Worm (Caenorhabditis elegans) whole organism, early embryonic: Measurements from ENCODE around the gene tag-120.

Experiments
- B0310.2 ChIP-seq: sonication (generic microtip); optimal IDR thresholded peaks from 2 replicates; lab custom pipeline; 2016; ENCODE audit warnings: mild to moderate bottlenecking, missing genetic modification characterization, missing compliant biosample characterization
- F13C5.2 ChIP-seq: sonication (generic microtip); optimal IDR thresholded peaks from 2 replicates; lab custom pipeline; 2017; ENCODE audit warnings: mild to moderate bottlenecking, missing genetic modification characterization, inconsistent platforms, missing compliant biosample characterization
- aly-1 ChIP-seq: sonication (generic microtip); optimal IDR thresholded peaks from 2 replicates; lab custom pipeline; 2016; ENCODE audit warnings: missing genetic modification characterization, missing compliant biosample characterization
- ama-1 ChIP-seq: fragments of 150-350 bp; optimal IDR thresholded peaks from 2 replicates; lab custom pipeline; 2014
- ceh-13 ChIP-seq: fragments of 200-800 bp; sonication (Bioruptor generic); optimal IDR thresholded peaks from 2 replicates; lab custom pipeline; 2018; ENCODE audit warnings: mild to moderate bottlenecking, missing genetic modification characterization, missing compliant biosample characterization
- ceh-36 ChIP-seq: sonication (generic microtip); optimal IDR thresholded peaks from 2 replicates; lab custom pipeline; 2016; ENCODE audit warnings: missing genetic modification characterization, inconsistent platforms, missing compliant biosample characterization
- ets-7 ChIP-seq: sonication (generic microtip); optimal IDR thresholded peaks from 2 replicates; lab custom pipeline; 2016; ENCODE audit warnings: missing genotype, missing genetic modification characterization, missing compliant biosample characterization
- flt-1 ChIP-seq: fragments of 200-800 bp; sonication (Bioruptor generic); IDR thresholded peaks from 2 replicates; pipeline ENCODE4 v1.3.6; 2022; ENCODE audit warnings: missing genetic modification characterization, missing compliant biosample characterization
- hmbx-1 ChIP-seq: sonication (generic microtip); optimal IDR thresholded peaks from 2 replicates; lab custom pipeline; 2016; ENCODE audit warnings: mild to moderate bottlenecking, missing genetic modification characterization, missing compliant biosample characterization
- hmg-4 ChIP-seq: fragments of 200-800 bp; sonication (Bioruptor generic); optimal IDR thresholded peaks from 2 replicates; lab custom pipeline; 2018; ENCODE audit warnings: mild to moderate bottlenecking, missing genetic modification characterization, missing compliant biosample characterization
- hnd-1 ChIP-seq: sonication (generic microtip); optimal IDR thresholded peaks from 2 replicates; lab custom pipeline; 2016; ENCODE audit warnings: missing genetic modification characterization, missing compliant biosample characterization
- pes-1 ChIP-seq: fragments of 200-800 bp; sonication (Bioruptor generic); IDR thresholded peaks from 2 replicates; pipeline ENCODE4 v1.3.6; 2022; ENCODE audit warnings: missing genetic modification reagents, missing genetic modification characterization, missing compliant biosample characterization
- scrt-1 ChIP-seq: fragments of 200-800 bp; sonication (Bioruptor generic); IDR thresholded peaks from 2 replicates; pipeline ENCODE4 v1.3.6; 2022; ENCODE audit warnings: missing genetic modification characterization, missing compliant biosample characterization
- sea-1 ChIP-seq: fragments of 200-800 bp; sonication (Bioruptor generic); conservative IDR thresholded peaks from 2 replicates; pipeline ENCODE4 v1.3.6; 2022; ENCODE audit warnings: missing genetic modification characterization, missing compliant biosample characterization
- tbx-11 ChIP-seq: fragments of 200-800 bp; sonication (Bioruptor generic); IDR thresholded peaks from 2 replicates; pipeline ENCODE4 v1.3.6; 2022; ENCODE audit warnings: missing genetic modification characterization, missing compliant biosample characterization
- tbx-37 ChIP-seq: fragments of 200-800 bp; sonication (Bioruptor generic); conservative IDR thresholded peaks from 2 replicates; pipeline ENCODE4 v1.3.6; 2022; ENCODE audit warnings: missing genetic modification reagents, missing genetic modification characterization, missing compliant biosample characterization
- tra-4 ChIP-seq: sonication (generic microtip); optimal IDR thresholded peaks from 2 replicates; lab custom pipeline; 2017; ENCODE audit warnings: missing genetic modification characterization, missing compliant biosample characterization

Gene tag-120

DNA sequence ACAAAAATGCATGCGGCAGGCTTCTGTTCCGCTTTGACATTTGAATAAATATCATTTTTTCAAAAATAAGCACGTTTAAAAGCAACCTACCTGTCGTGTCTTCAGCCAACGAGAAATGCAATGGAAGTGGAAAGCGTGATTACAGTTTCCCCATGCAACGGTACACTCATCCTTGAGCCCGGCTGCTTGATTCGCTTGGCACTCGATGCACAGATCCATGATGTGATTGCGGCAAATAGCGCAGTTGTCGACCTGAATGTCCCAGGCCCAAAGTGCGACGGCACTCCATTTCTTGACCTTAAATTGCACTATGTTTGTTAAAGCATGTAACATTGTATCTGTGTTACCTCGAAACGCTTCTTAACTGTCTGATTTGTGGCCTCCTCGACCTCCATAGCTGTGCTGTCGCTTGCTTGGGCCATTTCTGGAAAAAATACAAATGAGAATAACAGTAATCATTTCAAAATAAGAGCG, 19.5 kb downstream of the tag-120 start, which contains the start of gene rbx-1:
Gene rbx-1 (minus strand): TSS at position 424 of the 474 bp plus-strand sequence.
- TF ChIP-seq tra-4 (tag; lab: Kevin White, UChicago), result no peak
- TF ChIP-seq scrt-1 (GFP tag; lab: Robert Waterston, UW), result no peak
- TF ChIP-seq pes-1 (GFP tag; lab: Robert Waterston, UW), result no peak
- TF ChIP-seq hmg-4, result no peak
- TF ChIP-seq F13C5.2 (tag; lab: Kevin White, UChicago), result no peak
- no peak for TF ChIP-seq flt-1
- no peak for TF ChIP-seq hmbx-1 (tag; lab: Kevin White, UChicago)
- no peak for TF ChIP-seq ets-7 (tag; lab: Kevin White, UChicago)
- no peak for TF ChIP-seq aly-1 (tag; lab: Kevin White, UChicago)
- no peak for TF ChIP-seq tbx-37 (GFP tag; lab: Robert Waterston, UW)

DNA sequence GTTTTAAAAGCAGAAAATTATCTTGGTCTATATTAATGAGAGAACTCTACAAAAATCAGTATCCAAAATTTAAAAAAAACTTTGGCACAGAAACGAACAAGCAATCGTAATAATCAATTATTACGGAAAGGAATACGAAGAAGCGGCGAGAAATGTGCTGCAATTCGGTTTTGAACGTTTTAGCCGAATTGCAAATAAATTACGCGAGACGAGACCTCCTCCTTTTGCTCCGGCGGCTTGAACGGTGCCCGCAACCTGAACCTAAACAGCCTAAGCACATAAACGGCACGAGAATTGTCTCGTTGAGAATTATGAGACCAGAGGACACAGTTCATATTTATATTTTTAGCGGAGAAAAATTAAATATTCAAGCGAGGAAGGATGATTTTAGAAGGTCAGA, 20.2 kb downstream of the tag-120 start:
- no peak for TF ChIP-seq tra-4 (tag; lab: Kevin White, UChicago)
- TF ChIP-seq ceh-13 (GFP tag; lab: Kevin White, UChicago), result no peak
- no peak for TF ChIP-seq F13C5.2 (tag; lab: Kevin White, UChicago)
- no peak for TF ChIP-seq flt-1
- TF ChIP-seq ets-7 (tag; lab: Kevin White, UChicago), result no peak
- TF ChIP-seq B0310.2 (tag; lab: Kevin White, UChicago), result no peak
- no peak for TF ChIP-seq ama-1 (lab: Kevin White, UChicago)
- TF ChIP-seq hmbx-1 (tag; lab: Kevin White, UChicago), result no peak
- TF ChIP-seq hmg-4, result no peak
- no peak for TF ChIP-seq aly-1 (tag; lab: Kevin White, UChicago)
- TF ChIP-seq tbx-11 (GFP tag; lab: Robert Waterston, UW), result no peak
- no peak for TF ChIP-seq pes-1 (GFP tag; lab: Robert Waterston, UW)

ce11 chrV:9685559-9685958, 24.1 kb downstream of the tag-120 start, which contains the start of gene ZK287.4:
Gene ZK287.4, minus strand, starts transcription at chrV:9685659.
- TF ChIP-seq hnd-1 (tag; lab: Kevin White, UChicago), result no peak
- TF ChIP-seq sea-1, result no peak
- TF ChIP-seq tbx-11 (GFP tag; lab: Robert Waterston, UW), result no peak
- no peak for TF ChIP-seq flt-1
- no peak for TF ChIP-seq ceh-13 (GFP tag; lab: Kevin White, UChicago)
- no peak for TF ChIP-seq hmbx-1 (tag; lab: Kevin White, UChicago)
- TF ChIP-seq tra-4 (tag; lab: Kevin White, UChicago), result no peak
- no peak for TF ChIP-seq F13C5.2 (tag; lab: Kevin White, UChicago)
- no peak for TF ChIP-seq ets-7 (tag; lab: Kevin White, UChicago)
- no peak for TF ChIP-seq aly-1 (tag; lab: Kevin White, UChicago)
- TF ChIP-seq scrt-1 (GFP tag; lab: Robert Waterston, UW), result no peak
- no peak for TF ChIP-seq pes-1 (GFP tag; lab: Robert Waterston, UW)
- TF ChIP-seq B0310.2 (tag; lab: Kevin White, UChicago), result no peak

- no peak for TF ChIP-seq aly-1 (tag; lab: Kevin White, UChicago)
- no peak for TF ChIP-seq pes-1 (GFP tag; lab: Robert Waterston, UW)
- TF ChIP-seq ets-7 (tag; lab: Kevin White, UChicago), result no peak
- TF ChIP-seq hnd-1 (tag; lab: Kevin White, UChicago), result no peak
- no peak for TF ChIP-seq ceh-13 (GFP tag; lab: Kevin White, UChicago)
- TF ChIP-seq sea-1, result no peak
- no peak for TF ChIP-seq tbx-37 (GFP tag; lab: Robert Waterston, UW)
- TF ChIP-seq hmbx-1 (tag; lab: Kevin White, UChicago), result no peak
- no peak for TF ChIP-seq ceh-36
- TF ChIP-seq F13C5.2 (tag; lab: Kevin White, UChicago), result no peak
- no peak for TF ChIP-seq ama-1 (lab: Kevin White, UChicago)
- TF ChIP-seq flt-1, result no peak
- no peak for TF ChIP-seq scrt-1 (GFP tag; lab: Robert Waterston, UW)
- no peak for TF ChIP-seq tra-4 (tag; lab: Kevin White, UChicago)
- no peak for TF ChIP-seq B0310.2 (tag; lab: Kevin White, UChicago)
- TF ChIP-seq tbx-11 (GFP tag; lab: Robert Waterston, UW), result no peak
- TF ChIP-seq hmg-4, result no peak
Observed at ce11 chrV:9680260-9680659, 29.4 kb downstream of the tag-120 start.

ce11 chrV:9679166-9679565, 30.4 kb downstream of the tag-120 start, which contains the start of gene ZK287.9:
Gene ZK287.9, plus strand, starts transcription at chrV:9679357.
- TF ChIP-seq ets-7 (tag; lab: Kevin White, UChicago), result no peak
- no peak for TF ChIP-seq ceh-13 (GFP tag; lab: Kevin White, UChicago)
- TF ChIP-seq flt-1, result no peak
- TF ChIP-seq tbx-11 (GFP tag; lab: Robert Waterston, UW), result no peak
- TF ChIP-seq sea-1, result no peak
- TF ChIP-seq F13C5.2 (tag; lab: Kevin White, UChicago), result no peak
- no peak for TF ChIP-seq tbx-37 (GFP tag; lab: Robert Waterston, UW)
- TF ChIP-seq ama-1 (lab: Kevin White, UChicago), result no peak
- no peak for TF ChIP-seq B0310.2 (tag; lab: Kevin White, UChicago)
- TF ChIP-seq aly-1 (tag; lab: Kevin White, UChicago), result no peak
- no peak for TF ChIP-seq hmbx-1 (tag; lab: Kevin White, UChicago)
- TF ChIP-seq hnd-1 (tag; lab: Kevin White, UChicago), result no peak
- no peak for TF ChIP-seq ceh-36
- TF ChIP-seq pes-1 (GFP tag; lab: Robert Waterston, UW), result no peak
- no peak for TF ChIP-seq hmg-4
- TF ChIP-seq tra-4 (tag; lab: Kevin White, UChicago), result no peak
- TF ChIP-seq scrt-1 (GFP tag; lab: Robert Waterston, UW), result no peak

DNA sequence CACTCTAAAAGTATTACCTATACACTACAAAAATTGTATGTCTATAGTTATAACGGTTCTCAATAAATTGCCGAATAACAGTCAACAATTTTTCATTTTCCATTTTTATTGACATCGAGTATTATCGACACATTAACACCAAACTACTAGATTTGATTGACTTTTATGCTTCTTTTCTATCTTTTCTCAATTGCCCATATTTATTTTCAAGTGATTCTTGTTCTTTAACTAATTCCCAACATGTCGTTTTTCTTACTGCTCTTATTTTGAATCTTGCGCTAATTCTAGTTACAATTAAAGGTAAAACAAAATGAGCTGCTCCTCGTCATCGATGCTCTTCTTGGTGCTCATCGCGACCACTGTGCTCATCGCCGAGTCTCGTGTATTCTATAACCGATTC, 31.6 kb downstream of the tag-120 start, which contains the start of gene cthd-1:
Gene cthd-1 (plus strand): TSS at position 301 of the 400 bp plus-strand sequence.
- TF ChIP-seq tbx-37 (GFP tag; lab: Robert Waterston, UW), result no peak
- no peak for TF ChIP-seq flt-1
- no peak for TF ChIP-seq hmbx-1 (tag; lab: Kevin White, UChicago)
- no peak for TF ChIP-seq scrt-1 (GFP tag; lab: Robert Waterston, UW)
- TF ChIP-seq pes-1 (GFP tag; lab: Robert Waterston, UW), result no peak
- TF ChIP-seq ama-1 (lab: Kevin White, UChicago), result no peak
- TF ChIP-seq hnd-1 (tag; lab: Kevin White, UChicago), result no peak
- no peak for TF ChIP-seq tra-4 (tag; lab: Kevin White, UChicago)
- no peak for TF ChIP-seq ceh-36
- TF ChIP-seq B0310.2 (tag; lab: Kevin White, UChicago), result no peak
